Worm (Caenorhabditis elegans): ENCODE measurements around the gene Y39A1A.9.

- no peak for TF ChIP-seq M03D4.4 (tag; optimal IDR thresholded peaks at IDR 0.05)
- TF ChIP-seq mab-5 (tag; optimal IDR thresholded peaks at IDR 0.05), result no peak
- TF ChIP-seq nhr-28 (tag; optimal IDR thresholded peaks at IDR 0.05), result no peak
- no peak for TF ChIP-seq unc-39 (tag; optimal IDR thresholded peaks at IDR 0.05)
- TF ChIP-seq flh-1 (GFP tag; optimal IDR thresholded peaks at IDR 0.05), result no peak
- TF ChIP-seq lsy-2 (tag; optimal IDR thresholded peaks at IDR 0.05), result no peak
These were observed 3.5 kb downstream of the Y39A1A.9 start for ce11 chrIII:10629795-10630194.
